Worm (Caenorhabditis elegans) whole organism, late embryonic: Measurements from ENCODE around the gene nhr-7.

Experiments
- C08G9.2 ChIP-seq: sonication (generic microtip); optimal IDR thresholded peaks from 2 replicates; lab custom pipeline; 2016; ENCODE audit warnings: mild to moderate bottlenecking, missing genetic modification characterization, moderate library complexity, missing compliant biosample characterization
- F13H6.1 ChIP-seq: sonication (generic microtip); optimal IDR thresholded peaks from 2 replicates; lab custom pipeline; 2016; ENCODE audit warnings: missing genetic modification characterization, missing compliant biosample characterization
- K09A11.1 ChIP-seq: sonication (generic microtip); optimal IDR thresholded peaks from 2 replicates; lab custom pipeline; 2017; ENCODE audit warnings: antibody characterized with exemption, mild to moderate bottlenecking, missing genetic modification characterization, missing compliant biosample characterization; ENCODE audit not compliant: insufficient read depth
- T23F11.4 ChIP-seq: fragments of 200-800 bp; sonication (Bioruptor generic); optimal IDR thresholded peaks from 2 replicates; lab custom pipeline; 2018; ENCODE audit warnings: mild to moderate bottlenecking, missing genetic modification characterization, missing compliant biosample characterization
- Y22D7AL.16 ChIP-seq: sonication (generic microtip); optimal IDR thresholded peaks from 2 replicates; lab custom pipeline; 2016; ENCODE audit warnings: missing genetic modification characterization, missing compliant biosample characterization
- ceh-24 ChIP-seq: sonication (generic microtip); optimal IDR thresholded peaks from 2 replicates; lab custom pipeline; 2016; ENCODE audit warnings: mild to moderate bottlenecking, missing genetic modification characterization, missing compliant biosample characterization
- ceh-30 ChIP-seq: fragments of 150-350 bp; optimal IDR thresholded peaks from 2 replicates; lab custom pipeline; 2014; ENCODE audit warnings: missing biosample characterization, missing genetic modification characterization
- ceh-31 ChIP-seq: sonication (generic microtip); optimal IDR thresholded peaks from 2 replicates; lab custom pipeline; 2016; ENCODE audit warnings: missing genetic modification characterization, missing compliant biosample characterization
- ceh-45 ChIP-seq: fragments of 200-800 bp; sonication (Bioruptor generic); IDR thresholded peaks from 2 replicates; pipeline ENCODE4 v1.3.6; 2022; ENCODE audit warnings: missing genetic modification reagents, missing genetic modification characterization, missing compliant biosample characterization
- ceh-6 ChIP-seq: fragments of 200-800 bp; sonication (Bioruptor generic); optimal IDR thresholded peaks from 2 replicates; lab custom pipeline; 2018; ENCODE audit warnings: mild to moderate bottlenecking, missing genetic modification characterization, missing compliant biosample characterization
- ceh-9 ChIP-seq: sonication (generic microtip); optimal IDR thresholded peaks from 2 replicates; lab custom pipeline; 2016; ENCODE audit warnings: mild to moderate bottlenecking, missing genetic modification characterization, inconsistent platforms, missing compliant biosample characterization
- che-1 ChIP-seq: sonication (generic microtip); optimal IDR thresholded peaks from 2 replicates; lab custom pipeline; 2016; ENCODE audit warnings: mild to moderate bottlenecking, missing genetic modification characterization, missing compliant biosample characterization
- dmd-4 ChIP-seq: sonication (generic microtip); optimal IDR thresholded peaks from 2 replicates; lab custom pipeline; 2016; ENCODE audit warnings: borderline replicate concordance, missing genetic modification characterization, missing compliant biosample characterization
- elt-2 ChIP-seq: sonication (generic microtip); optimal IDR thresholded peaks from 2 replicates; lab custom pipeline; 2016; ENCODE audit warnings: missing genetic modification reagents, missing genetic modification characterization, missing compliant biosample characterization
- elt-4 ChIP-seq: sonication (generic microtip); optimal IDR thresholded peaks from 2 replicates; lab custom pipeline; 2016; ENCODE audit warnings: missing genetic modification characterization, missing compliant biosample characterization
- ets-4 ChIP-seq: sonication (generic microtip); optimal IDR thresholded peaks from 2 replicates; lab custom pipeline; 2016; ENCODE audit warnings: missing genetic modification characterization, missing compliant biosample characterization
- gmeb-2 ChIP-seq: sonication (generic microtip); optimal IDR thresholded peaks from 2 replicates; lab custom pipeline; 2016; ENCODE audit warnings: missing genetic modification characterization, inconsistent platforms, missing compliant biosample characterization
- hlh-15 ChIP-seq: sonication (generic microtip); optimal IDR thresholded peaks from 2 replicates; lab custom pipeline; 2016; ENCODE audit warnings: missing genetic modification characterization, missing compliant biosample characterization
- hlh-30 ChIP-seq: sonication (generic microtip); optimal IDR thresholded peaks from 2 replicates; lab custom pipeline; 2017; ENCODE audit warnings: antibody characterized with exemption, missing genetic modification characterization, missing compliant biosample characterization; ENCODE audit not compliant: insufficient read depth
- hlh-6 ChIP-seq: sonication (generic microtip); optimal IDR thresholded peaks from 2 replicates; lab custom pipeline; 2016; ENCODE audit warnings: missing genotype, missing genetic modification characterization, missing compliant biosample characterization
- lim-6 ChIP-seq: sonication (generic microtip); optimal IDR thresholded peaks from 2 replicates; lab custom pipeline; 2016; ENCODE audit warnings: missing genetic modification characterization, missing compliant biosample characterization
- nfya-1 ChIP-seq: sonication (generic microtip); optimal IDR thresholded peaks from 2 replicates; lab custom pipeline; 2017; ENCODE audit warnings: missing genetic modification characterization, mild to moderate bottlenecking, missing compliant biosample characterization, antibody characterized with exemption, moderate library complexity
- nhr-11 ChIP-seq: fragments of 150-350 bp; optimal IDR thresholded peaks from 2 replicates; lab custom pipeline; 2014; ENCODE audit warnings: missing biosample characterization, missing genetic modification characterization
- nhr-232 ChIP-seq: sonication (generic microtip); optimal IDR thresholded peaks from 2 replicates; lab custom pipeline; 2016; ENCODE audit warnings: missing genetic modification characterization, missing compliant biosample characterization
- pha-2 ChIP-seq: sonication (generic microtip); optimal IDR thresholded peaks from 2 replicates; lab custom pipeline; 2017; ENCODE audit warnings: mild to moderate bottlenecking, missing genetic modification characterization, missing compliant biosample characterization
- ref-2 ChIP-seq: sonication (generic microtip); optimal IDR thresholded peaks from 2 replicates; lab custom pipeline; 2016; ENCODE audit warnings: missing genetic modification characterization, missing compliant biosample characterization
- sox-4 ChIP-seq: sonication (generic microtip); optimal IDR thresholded peaks from 2 replicates; lab custom pipeline; 2017; ENCODE audit warnings: mild to moderate bottlenecking, missing genetic modification characterization, inconsistent platforms, missing compliant biosample characterization
- tbx-2 ChIP-seq: sonication (generic microtip); optimal IDR thresholded peaks from 2 replicates; lab custom pipeline; 2016; ENCODE audit warnings: missing genetic modification characterization, missing compliant biosample characterization
- zip-5 ChIP-seq: sonication (generic microtip); optimal IDR thresholded peaks from 2 replicates; lab custom pipeline; 2016; ENCODE audit warnings: missing genetic modification characterization, missing compliant biosample characterization

nhr-7 gene

DNA sequence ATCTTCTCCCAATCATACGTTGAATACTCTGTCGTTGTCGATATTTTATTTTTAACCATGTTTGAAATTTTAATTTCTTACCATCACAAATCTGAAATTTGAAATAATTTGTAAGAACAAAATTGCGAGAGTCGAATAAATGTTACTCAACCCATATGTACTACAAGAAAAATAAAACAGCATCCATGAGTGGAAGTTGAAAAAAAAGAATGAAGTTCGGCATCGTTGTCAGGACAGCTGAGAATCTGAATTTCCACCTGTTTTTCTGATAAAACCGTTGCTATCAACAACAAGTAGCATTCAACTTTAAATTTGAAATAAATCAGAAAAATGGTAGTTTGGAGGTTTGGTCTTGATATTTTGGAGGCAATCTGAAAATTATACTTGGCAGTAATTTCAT is 47.3 kb downstream of the nhr-7 start, which contains the start of gene C29F4.3:
TSS of gene C29F4.3 (minus strand) at position 101 of the 400 bp plus-strand sequence.
- TF ChIP-seq ceh-6 (GFP tag; lab: Kevin White, UChicago) (no peak), elt-4 (tag; lab: Kevin White, UChicago) (no peak), T23F11.4 (GFP tag; lab: Kevin White, UChicago) (no peak), sox-4 (tag; lab: Kevin White, UChicago) (no peak), ceh-9 (no peak), nfya-1 (tag; lab: Kevin White, UChicago) (no peak), C08G9.2 (tag; lab: Kevin White, UChicago) (no peak), hlh-30 (tag; lab: Kevin White, UChicago) (no peak), gmeb-2 (no peak), hlh-15 (tag; lab: Kevin White, UChicago) (no peak), pha-2 (no peak), dmd-4 (tag; lab: Kevin White, UChicago) (no peak), tbx-2 (tag; lab: Kevin White, UChicago) (no peak), ref-2 (tag; lab: Kevin White, UChicago) (no peak), elt-2 (tag; lab: Kevin White, UChicago) (no peak), ceh-45 (no peak), che-1 (tag; lab: Kevin White, UChicago) (no peak), nhr-232 (tag; lab: Kevin White, UChicago) (no peak)

DNA sequence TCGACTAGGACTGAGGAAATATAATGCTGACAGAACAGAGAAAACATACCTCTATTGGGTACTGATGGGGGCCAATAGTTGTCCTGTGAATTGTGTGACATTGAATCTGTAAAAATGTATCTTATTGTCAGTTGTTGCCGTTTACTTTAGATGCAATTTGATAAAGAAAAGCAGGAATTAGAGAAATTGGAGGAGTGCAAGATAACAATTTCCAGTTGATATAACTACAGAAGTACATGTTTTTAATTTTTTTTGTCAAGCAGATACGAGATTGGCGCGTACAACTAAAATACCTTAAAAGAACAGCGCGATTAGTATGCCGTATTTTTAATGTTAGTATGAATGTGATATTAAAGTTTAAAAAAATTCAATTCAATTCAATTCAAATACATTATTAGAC is 53.1 kb downstream of the nhr-7 start, which contains the start of gene zip-6:
TSS of gene zip-6 (minus strand) at position 101 of the 400 bp plus-strand sequence.
- TF ChIP-seq ceh-30, result no peak
- no peak for TF ChIP-seq ceh-6 (GFP tag; lab: Kevin White, UChicago)
- no peak for TF ChIP-seq C08G9.2 (tag; lab: Kevin White, UChicago)
- no peak for TF ChIP-seq Y22D7AL.16 (tag; lab: Kevin White, UChicago)
- TF ChIP-seq zip-5 (tag; lab: Kevin White, UChicago), result no peak
- TF ChIP-seq F13H6.1 (tag; lab: Kevin White, UChicago), result no peak
- TF ChIP-seq tbx-2 (tag; lab: Kevin White, UChicago), result no peak
- TF ChIP-seq ceh-24 (tag; lab: Kevin White, UChicago), result no peak
- TF ChIP-seq ceh-9, result no peak
- no peak for TF ChIP-seq ceh-31 (tag; lab: Kevin White, UChicago)
- no peak for TF ChIP-seq elt-4 (tag; lab: Kevin White, UChicago)
- TF ChIP-seq lim-6 (tag; lab: Kevin White, UChicago), result no peak
- no peak for TF ChIP-seq K09A11.1 (tag; lab: Kevin White, UChicago)
- no peak for TF ChIP-seq ets-4
- no peak for TF ChIP-seq hlh-6
- no peak for TF ChIP-seq nhr-11
- TF ChIP-seq, all 69 proteins: peak for 0
